Worm (Caenorhabditis elegans) whole organism, L3 larva: ENCODE measurements around the gene F31D5.1.

Experiments used
- R02D3.7 ChIP-seq: fragments of 150-350 bp; optimal IDR thresholded peaks from 2 replicates; lab custom pipeline; 2014; ENCODE audit warnings: missing biosample characterization, missing genetic modification characterization
- ZK546.5 ChIP-seq: sonication (generic microtip); optimal IDR thresholded peaks from 2 replicates; lab custom pipeline; 2017; ENCODE audit warnings: missing biosample characterization, missing genetic modification characterization
- ama-1 ChIP-seq: fragments of 150-350 bp; optimal IDR thresholded peaks from 2 replicates; lab custom pipeline; 2018
- elt-3 ChIP-seq, 3 experiments: fragments of 150-350 bp in 1 of 3; sonication (generic microtip) in 2 of 3; optimal IDR thresholded peaks; 2 replicates in 2 of 3; 4 replicates in 1 of 3; lab custom pipeline; 2014 to 2017; ENCODE audit warnings: missing biosample characterization in 3 of 3, missing genetic modification characterization in 3 of 3
- eor-1 ChIP-seq, 2 experiments: fragments of 150-350 bp; optimal IDR thresholded peaks; 2 replicates each; lab custom pipeline; 2014 to 2018; ENCODE audit warnings: missing biosample characterization in 2 of 2, missing genetic modification characterization in 2 of 2
- fkh-2 ChIP-seq: fragments of 150-350 bp; optimal IDR thresholded peaks from 2 replicates; lab custom pipeline; 2014; ENCODE audit warnings: missing biosample characterization, missing genetic modification reagents, missing genetic modification characterization
- mdl-1 ChIP-seq: fragments of 150-350 bp; optimal IDR thresholded peaks from 2 replicates; lab custom pipeline; 2014; ENCODE audit warnings: missing biosample characterization, missing genetic modification characterization
- nfya-1 ChIP-seq: sonication (generic microtip); optimal IDR thresholded peaks from 2 replicates; lab custom pipeline; 2017; ENCODE audit warnings: missing genetic modification characterization, mild to moderate bottlenecking, missing compliant biosample characterization, antibody characterized with exemption, moderate library complexity; ENCODE audit not compliant: insufficient read depth
- nhr-12 ChIP-seq: fragments of 150-350 bp; optimal IDR thresholded peaks from 2 replicates; lab custom pipeline; 2014; ENCODE audit warnings: missing biosample characterization, missing genetic modification characterization
- snpc-4 ChIP-seq: fragments of 150-350 bp; optimal IDR thresholded peaks from 2 replicates; lab custom pipeline; 2014; ENCODE audit warnings: missing biosample characterization, missing genetic modification characterization
- unc-39 ChIP-seq: sonication (generic microtip); optimal IDR thresholded peaks from 4 replicates; lab custom pipeline; 2017; ENCODE audit warnings: missing biosample characterization, missing genetic modification characterization
- unc-62 ChIP-seq: fragments of 150-350 bp; sonication (generic microtip); optimal IDR thresholded peaks from 4 replicates; lab custom pipeline; 2014; ENCODE audit warnings: missing biosample characterization, missing genetic modification reagents, missing genetic modification characterization
- zag-1 ChIP-seq: fragments of 150-350 bp; optimal IDR thresholded peaks from 2 replicates; lab custom pipeline; 2014; ENCODE audit warnings: missing biosample characterization, missing genetic modification characterization
- ztf-4 ChIP-seq: fragments of 150-350 bp; optimal IDR thresholded peaks from 2 replicates; lab custom pipeline; 2014; ENCODE audit warnings: missing biosample characterization, missing genetic modification characterization

- TF ChIP-seq snpc-4 (tag; lab: Kevin White, UChicago) (no peak), mdl-1 (tag; lab: Kevin White, UChicago) (no peak), nfya-1 (tag; lab: Kevin White, UChicago) (no peak), ztf-4 (tag; lab: Kevin White, UChicago) (no peak), ZK546.5 (no peak), unc-62 (GFP tag; lab: Kevin White, UChicago) (no peak), unc-39 (tag; lab: Kevin White, UChicago) (no peak), R02D3.7 (no peak), eor-1 (tag; optimal IDR thresholded peaks at IDR 0.05; lab: Kevin White, UChicago) (no peak), nhr-12 (tag; lab: Kevin White, UChicago) (no peak), zag-1 (no peak), ama-1 (no peak), fkh-2 (tag; lab: Kevin White, UChicago) (no peak), elt-3 (tag; optimal IDR thresholded peaks at IDR 0.05; lab: Kevin White, UChicago) (no peak)
Measured at ce11 chrII:4222983-4223382, 3.8 kb downstream of the F31D5.1 start, which contains the start of gene C16A11.5.
